Worm (Caenorhabditis elegans) whole organism, midembryonic: Measurements from ENCODE around the gene fkh-4.

Experiments used
- ref-1 ChIP-seq: fragments of 200-800 bp; sonication (Bioruptor generic); conservative IDR thresholded peaks from 2 replicates; pipeline ENCODE4 v1.3.6; 2022; ENCODE audit warnings: missing genetic modification reagents, missing genetic modification characterization, missing compliant biosample characterization
- tab-1 ChIP-seq: fragments of 200-800 bp; sonication (Bioruptor generic); IDR thresholded peaks from 2 replicates; pipeline ENCODE4 v1.3.6; 2022; ENCODE audit warnings: missing genetic modification characterization, missing compliant biosample characterization
- ztf-23 ChIP-seq: fragments of 200-800 bp; sonication (Bioruptor generic); IDR thresholded peaks from 2 replicates; pipeline ENCODE4 v1.3.6; 2022; ENCODE audit warnings: missing genetic modification reagents, missing genetic modification characterization, missing compliant biosample characterization
- ztf-29 ChIP-seq: fragments of 200-800 bp; sonication (Bioruptor generic); IDR thresholded peaks from 2 replicates; pipeline ENCODE4 v1.3.6; 2022; ENCODE audit warnings: missing genetic modification reagents, missing genetic modification characterization, missing compliant biosample characterization

DNA sequence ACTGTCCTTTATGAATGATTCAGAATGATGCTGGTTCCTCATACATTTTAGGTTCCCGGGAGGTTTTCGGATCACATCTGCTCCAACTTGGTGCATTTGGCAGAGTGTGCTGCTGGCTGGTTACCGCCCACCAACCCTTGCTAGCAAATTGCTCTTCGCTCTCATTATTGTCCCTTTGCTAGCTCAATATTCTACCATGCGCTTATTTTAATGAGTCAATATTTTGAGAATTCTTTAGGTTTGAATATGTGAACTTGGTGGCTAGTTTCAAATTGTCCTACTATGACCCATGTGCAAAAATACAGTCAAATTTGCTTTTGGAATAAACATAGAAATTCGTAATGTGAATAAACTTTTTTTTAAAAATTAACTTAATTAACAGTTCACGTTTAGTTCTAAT lies 6.5 kb upstream of the fkh-4 start:
- no peak for TF ChIP-seq ref-1 (GFP tag; lab: Robert Waterston, UW)
- TF ChIP-seq tab-1 = no peak
- TF ChIP-seq ztf-23 (GFP tag; lab: Robert Waterston, UW) = no peak
- TF ChIP-seq ztf-29 = no peak
